Fruit fly (Drosophila melanogaster): Measurements from ENCODE around the gene CG10445.

Gene CG10445

DNA sequence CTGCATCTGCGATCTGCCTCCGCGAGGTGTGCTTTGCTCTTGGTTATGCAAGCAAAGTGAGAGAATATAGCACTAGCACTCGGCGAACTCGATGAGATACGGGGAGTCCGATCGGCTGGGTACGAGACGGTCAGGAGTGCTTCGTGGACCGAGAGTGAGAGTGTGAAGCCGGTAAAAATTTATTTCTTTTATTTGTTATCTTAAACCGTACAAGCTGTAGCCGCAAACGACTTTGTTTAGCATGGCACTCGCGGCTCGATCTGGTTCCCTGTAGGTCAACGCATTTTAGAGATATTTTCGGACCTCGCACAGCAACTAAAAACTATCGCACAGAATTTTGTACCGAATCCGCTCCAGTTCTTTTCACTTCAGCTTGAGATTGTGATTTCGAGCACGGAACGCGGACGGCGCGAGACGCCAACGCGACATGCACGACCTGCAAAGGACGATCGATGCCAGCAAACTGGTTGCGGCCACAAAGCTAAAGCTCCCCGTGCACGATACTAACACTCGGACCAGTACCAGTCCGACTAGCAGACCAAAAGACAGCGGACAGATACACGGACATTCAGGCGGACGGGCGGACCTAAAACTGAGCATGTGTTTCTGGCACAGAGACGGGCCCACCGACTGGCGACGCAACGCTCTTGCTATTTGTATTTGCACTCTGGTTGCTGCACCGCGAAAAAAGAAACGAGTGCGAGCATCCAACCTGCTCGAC, 46.6 kb upstream of the CG10445 start:
- no peak for TF ChIP-seq CG14655 (GFP tag; optimal IDR thresholded peaks at IDR 0.05)
- peak; percentile 76 for TF ChIP-seq CG4496 (GFP tag; IDR thresholded peaks at IDR 0.05)
- TF ChIP-seq EcR (GFP tag; optimal IDR thresholded peaks at IDR 0.05): peak; percentile 85
- TF ChIP-seq CG10348 (GFP tag; IDR thresholded peaks at IDR 0.05): no peak
- peak; percentile 12; the same call in 1 of the 2 replicates for TF ChIP-seq CG32121 (GFP tag; IDR thresholded peaks at IDR 0.05)
- TF ChIP-seq CG12605 (GFP tag; IDR thresholded peaks at IDR 0.05): peak; percentile 62
- peak; percentile 16 for TF ChIP-seq gl (tag; optimal IDR thresholded peaks at IDR 0.05)
- TF ChIP-seq CG13204 (GFP tag; optimal IDR thresholded peaks at IDR 0.05): peak; percentile 74
- TF ChIP-seq Ets98B (GFP tag; IDR thresholded peaks at IDR 0.05): peak; percentile 30; the same call in 1 of the 2 replicates
- no peak for TF ChIP-seq CG17806 (tag; optimal IDR thresholded peaks at IDR 0.05)

DNA sequence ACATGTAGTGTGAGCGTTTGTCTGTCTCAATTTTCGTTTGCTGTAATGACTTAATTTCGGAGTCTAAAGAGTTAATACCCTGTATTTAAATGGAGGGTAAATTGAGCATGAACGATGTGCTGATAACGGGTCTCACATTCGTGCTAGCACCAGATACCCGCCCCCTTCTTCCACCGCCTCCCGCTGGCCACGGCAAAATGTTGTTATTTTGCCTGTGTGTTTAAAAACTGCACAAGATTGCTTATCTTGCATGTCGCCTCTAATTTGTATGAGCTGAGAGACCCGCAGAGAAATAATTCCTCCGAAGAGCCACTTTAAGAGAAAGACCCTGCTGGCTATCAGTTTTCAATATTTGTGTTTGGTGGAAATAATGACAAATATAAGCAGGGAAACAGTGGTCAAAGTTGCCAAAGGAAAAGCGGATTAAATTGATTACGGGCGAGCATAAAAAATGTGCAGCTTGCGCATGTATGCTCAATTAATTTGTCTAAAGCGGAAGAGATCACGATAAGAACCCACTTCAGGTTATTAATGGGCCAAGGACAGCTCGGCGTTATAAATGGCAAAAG, 44.7 kb upstream of the CG10445 start:
- TF ChIP-seq CG32121 (GFP tag; IDR thresholded peaks at IDR 0.05): no peak
- no peak for TF ChIP-seq CG4496 (GFP tag; IDR thresholded peaks at IDR 0.05)
- TF ChIP-seq CG17806 (tag; optimal IDR thresholded peaks at IDR 0.05): no peak
- TF ChIP-seq CG8159 (tag; optimal IDR thresholded peaks at IDR 0.05): no peak
- no peak for TF ChIP-seq rn (GFP tag; IDR thresholded peaks at IDR 0.05)
- TF ChIP-seq CG8301 (tag; optimal IDR thresholded peaks at IDR 0.05): no peak
- TF ChIP-seq gl (tag; optimal IDR thresholded peaks at IDR 0.05): no peak
- no peak for TF ChIP-seq Pif1A (GFP tag; optimal IDR thresholded peaks at IDR 0.05)
- TF ChIP-seq CG10348 (GFP tag; IDR thresholded peaks at IDR 0.05): no peak
- no peak for TF ChIP-seq EcR (GFP tag; optimal IDR thresholded peaks at IDR 0.05)
- no peak for TF ChIP-seq CG9948 (tag; optimal IDR thresholded peaks at IDR 0.05)
- no peak for TF ChIP-seq D1 (tag; optimal IDR thresholded peaks at IDR 0.05)
- TF ChIP-seq Snoo (tag; optimal IDR thresholded peaks at IDR 0.05): no peak
- TF ChIP-seq CG34367 (tag; optimal IDR thresholded peaks at IDR 0.05): no peak

DNA sequence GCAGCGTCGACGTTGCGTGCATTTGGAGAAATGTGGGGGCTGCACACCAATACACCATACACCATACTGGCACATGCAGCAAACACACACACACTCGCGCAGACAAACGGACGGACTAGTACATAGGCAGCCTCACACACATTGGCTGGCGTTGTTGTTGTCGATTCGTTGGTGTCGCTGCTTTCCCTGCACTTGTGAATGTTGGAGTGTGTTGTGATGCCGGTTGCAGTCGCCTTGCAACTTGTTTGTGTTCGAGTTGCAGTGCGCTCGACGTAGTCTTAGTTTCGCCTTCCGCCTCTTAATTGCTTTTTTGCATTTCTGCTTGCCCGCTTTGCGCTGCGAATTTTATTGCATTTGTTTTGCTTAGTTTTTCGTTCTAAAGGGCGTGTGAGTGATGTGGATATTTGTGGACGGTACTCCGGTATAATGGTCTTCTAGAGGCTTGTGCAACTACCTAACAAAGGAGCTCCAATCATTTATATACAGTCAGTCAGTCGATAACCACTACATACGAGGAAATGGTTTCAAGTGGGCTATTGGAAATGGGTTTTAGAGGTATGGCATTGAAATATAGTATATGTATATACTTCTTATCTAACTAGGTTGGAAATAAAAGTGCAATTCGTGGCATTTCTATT, 43.5 kb upstream of the CG10445 start:
- TF ChIP-seq CG17806 (tag; optimal IDR thresholded peaks at IDR 0.05) (no peak), CG32121 (GFP tag; IDR thresholded peaks at IDR 0.05) (peak; percentile 43; the same call in 1 of the 2 replicates), CG4496 (GFP tag; IDR thresholded peaks at IDR 0.05) (0 out of 3 replicates have a peak, but pooled peaks have one; percentile 39), fd96Ca (GFP tag; IDR thresholded peaks at IDR 0.05) (no peak), CG10348 (GFP tag; IDR thresholded peaks at IDR 0.05) (no peak), rn (GFP tag; IDR thresholded peaks at IDR 0.05) (no peak; the same call in 1 of the 2 replicates), Ets98B (GFP tag; IDR thresholded peaks at IDR 0.05) (no peak; the same call in 1 of the 2 replicates), CG13204 (GFP tag; optimal IDR thresholded peaks at IDR 0.05) (peak; percentile 58), Pif1A (GFP tag; optimal IDR thresholded peaks at IDR 0.05) (no peak), CG14655 (GFP tag; optimal IDR thresholded peaks at IDR 0.05) (no peak), CG8159 (tag; optimal IDR thresholded peaks at IDR 0.05) (no peak), CG34367 (tag; optimal IDR thresholded peaks at IDR 0.05) (no peak), CG9948 (tag; optimal IDR thresholded peaks at IDR 0.05) (no peak), D1 (tag; optimal IDR thresholded peaks at IDR 0.05) (no peak)

DNA sequence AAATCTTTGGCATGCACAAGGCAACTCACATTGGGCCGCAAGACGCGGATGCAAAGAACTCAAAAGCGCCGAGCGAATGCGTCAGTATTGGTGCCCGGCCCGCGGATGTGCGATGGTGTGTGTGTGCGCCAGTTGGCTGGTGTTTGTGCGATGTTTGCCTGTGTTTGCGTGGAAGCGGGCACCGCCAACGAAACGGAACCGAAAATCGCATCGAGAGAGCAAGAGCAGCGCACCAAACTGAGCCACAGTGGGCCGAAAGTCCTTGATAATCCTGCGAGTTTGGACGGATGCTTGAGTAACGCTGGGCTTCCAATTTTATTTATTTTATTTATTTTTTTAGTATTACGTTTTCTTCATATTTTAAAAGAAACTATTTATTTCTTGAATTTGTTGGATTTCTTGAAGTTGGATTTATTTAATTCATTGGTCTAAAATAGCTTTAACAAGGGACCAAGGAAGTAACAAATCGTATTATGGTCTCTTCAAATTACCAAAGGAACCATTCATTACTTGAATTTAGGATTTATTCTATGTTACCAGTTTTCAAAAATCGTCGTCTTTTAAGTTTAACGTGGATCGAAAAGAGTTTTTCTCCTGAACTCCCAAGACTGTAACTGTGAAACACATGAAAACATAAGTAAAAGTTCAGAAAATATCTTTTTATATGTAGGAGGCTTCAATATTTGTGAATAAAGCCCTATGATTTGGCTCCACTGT, 42.8 kb upstream of the CG10445 start:
- TF ChIP-seq Ets98B (GFP tag; IDR thresholded peaks at IDR 0.05): peak; percentile 49
- TF ChIP-seq CG17806 (tag; optimal IDR thresholded peaks at IDR 0.05): peak; percentile 33
- TF ChIP-seq CG4496 (GFP tag; IDR thresholded peaks at IDR 0.05): peak; percentile 73; the same call in 2 of the 3 replicates
- peak; percentile 66 for TF ChIP-seq CG15710 (tag; optimal IDR thresholded peaks at IDR 0.05)
- peak; percentile 84 for TF ChIP-seq CG13204 (GFP tag; optimal IDR thresholded peaks at IDR 0.05)
- TF ChIP-seq CG8301 (tag; optimal IDR thresholded peaks at IDR 0.05): peak; percentile 54
- TF ChIP-seq CG9948 (tag; optimal IDR thresholded peaks at IDR 0.05): peak; percentile 78
- TF ChIP-seq CG32121 (GFP tag; IDR thresholded peaks at IDR 0.05): no peak
- TF ChIP-seq D1 (tag; optimal IDR thresholded peaks at IDR 0.05): no peak
- TF ChIP-seq gl (tag; optimal IDR thresholded peaks at IDR 0.05): no peak
- peak; percentile 54 for TF ChIP-seq Pif1B (GFP tag; optimal IDR thresholded peaks at IDR 0.05)
- TF ChIP-seq CG14655 (GFP tag; optimal IDR thresholded peaks at IDR 0.05): peak; percentile 87
- peak; percentile 76 for TF ChIP-seq fd96Ca (GFP tag; IDR thresholded peaks at IDR 0.05)
- peak; percentile 82 for TF ChIP-seq CG8159 (tag; optimal IDR thresholded peaks at IDR 0.05)
- TF ChIP-seq rn (GFP tag; IDR thresholded peaks at IDR 0.05): 0 out of 2 replicates have a peak, but pooled peaks have one; percentile 21
- TF ChIP-seq Pif1A (GFP tag; optimal IDR thresholded peaks at IDR 0.05): peak; percentile 15
- TF ChIP-seq CG12605 (GFP tag; IDR thresholded peaks at IDR 0.05): no peak
- no peak for TF ChIP-seq CG10348 (GFP tag; IDR thresholded peaks at IDR 0.05)
- TF ChIP-seq Snoo (tag; optimal IDR thresholded peaks at IDR 0.05): peak; percentile 73
- TF ChIP-seq CG34367 (tag; optimal IDR thresholded peaks at IDR 0.05): peak; percentile 55
- TF ChIP-seq EcR (GFP tag; optimal IDR thresholded peaks at IDR 0.05): no peak

DNA sequence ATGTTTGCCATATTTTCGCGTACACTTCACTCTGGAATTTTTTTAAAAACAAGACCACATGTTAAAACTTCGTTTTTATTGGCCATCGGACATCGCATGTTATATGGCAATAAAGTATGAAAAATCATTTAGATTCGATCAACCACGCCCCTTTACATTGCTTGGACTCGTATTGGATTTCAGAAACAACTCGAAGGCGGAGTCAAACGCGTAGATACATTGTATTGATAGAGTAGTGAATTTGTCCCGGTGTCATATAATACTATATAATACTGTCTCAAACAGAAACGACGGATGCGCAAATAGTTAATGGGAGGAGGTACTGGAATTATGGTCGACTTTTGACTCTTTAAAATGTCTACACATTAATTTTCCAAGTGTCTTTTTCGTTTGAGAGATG, 41.2 kb upstream of the CG10445 start:
- TF ChIP-seq CG4496 (GFP tag; IDR thresholded peaks at IDR 0.05) (no peak), CG34367 (tag; optimal IDR thresholded peaks at IDR 0.05) (no peak), Pif1A (GFP tag; optimal IDR thresholded peaks at IDR 0.05) (no peak), CG10348 (GFP tag; IDR thresholded peaks at IDR 0.05) (no peak), Snoo (tag; optimal IDR thresholded peaks at IDR 0.05) (no peak), EcR (GFP tag; optimal IDR thresholded peaks at IDR 0.05) (no peak), CG14655 (GFP tag; optimal IDR thresholded peaks at IDR 0.05) (no peak), Pif1B (GFP tag; optimal IDR thresholded peaks at IDR 0.05) (no peak), CG8159 (tag; optimal IDR thresholded peaks at IDR 0.05) (no peak), Ets98B (GFP tag; IDR thresholded peaks at IDR 0.05) (no peak), CG32121 (GFP tag; IDR thresholded peaks at IDR 0.05) (no peak), gl (tag; optimal IDR thresholded peaks at IDR 0.05) (no peak), CG15710 (tag; optimal IDR thresholded peaks at IDR 0.05) (no peak), CG8301 (tag; optimal IDR thresholded peaks at IDR 0.05) (no peak), CG13204 (GFP tag; optimal IDR thresholded peaks at IDR 0.05) (no peak), fd96Ca (GFP tag; IDR thresholded peaks at IDR 0.05) (no peak), CG17806 (tag; optimal IDR thresholded peaks at IDR 0.05) (no peak), CG9948 (tag; optimal IDR thresholded peaks at IDR 0.05) (no peak)
